Worm (Caenorhabditis elegans) whole organism, L1 larva: ENCODE data around the gene ZK185.3.

Experiments
- C34B4.2 ChIP-seq: sonication (generic microtip); optimal IDR thresholded peaks from 2 replicates; lab custom pipeline; 2017; ENCODE audit warnings: mild to moderate bottlenecking, missing genetic modification characterization, missing compliant biosample characterization
- ces-1 ChIP-seq: fragments of 150-350 bp; optimal IDR thresholded peaks from 2 replicates; lab custom pipeline; 2014; ENCODE audit warnings: missing biosample characterization, missing genetic modification reagents, missing genetic modification characterization
- jun-1 ChIP-seq: fragments of 150-350 bp; optimal IDR thresholded peaks from 2 replicates; lab custom pipeline; 2014; ENCODE audit warnings: missing biosample characterization, missing genetic modification reagents, missing genetic modification characterization
- mep-1 ChIP-seq: fragments of 150-350 bp; optimal IDR thresholded peaks from 2 replicates; lab custom pipeline; 2014; ENCODE audit warnings: missing biosample characterization, missing genetic modification characterization
- nhr-28 ChIP-seq: fragments of 150-350 bp; optimal IDR thresholded peaks from 2 replicates; lab custom pipeline; 2014; ENCODE audit warnings: missing biosample characterization, missing genetic modification characterization
- snpc-4 ChIP-seq: fragments of 150-350 bp; optimal IDR thresholded peaks from 2 replicates; lab custom pipeline; 2014; ENCODE audit warnings: missing biosample characterization, missing genetic modification characterization
- zag-1 ChIP-seq: fragments of 150-350 bp; optimal IDR thresholded peaks from 2 replicates; lab custom pipeline; 2014; ENCODE audit warnings: missing biosample characterization, missing genetic modification characterization
- ztf-4 ChIP-seq: fragments of 150-350 bp; optimal IDR thresholded peaks from 2 replicates; lab custom pipeline; 2014; ENCODE audit warnings: missing biosample characterization, missing genetic modification characterization

DNA sequence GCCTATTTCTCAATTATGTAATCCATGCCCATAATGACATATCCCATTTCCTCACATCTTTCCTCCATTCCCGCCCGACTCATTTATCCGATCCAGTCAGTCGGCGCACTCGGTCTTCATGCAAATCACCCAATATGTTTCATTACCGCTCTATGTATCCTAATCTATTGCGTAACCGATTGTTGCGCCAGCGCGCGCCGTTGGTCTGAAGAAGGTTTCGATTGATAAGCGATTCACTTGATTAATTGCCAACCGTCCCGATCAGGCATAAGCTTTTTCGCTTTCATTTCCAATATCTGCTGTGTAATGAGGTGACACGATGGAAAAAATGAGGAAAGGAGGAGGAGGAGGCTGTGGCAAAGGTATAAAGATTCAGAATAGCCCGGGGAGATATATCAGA, 12.1 kb downstream of the ZK185.3 start:
- TF ChIP-seq jun-1 (tag; lab: Kevin White, UChicago): no peak
- no peak for TF ChIP-seq snpc-4 (tag; lab: Kevin White, UChicago)
- no peak for TF ChIP-seq zag-1 (tag; lab: Kevin White, UChicago)
- TF ChIP-seq ces-1: no peak
- TF ChIP-seq C34B4.2 (tag; lab: Kevin White, UChicago): no peak
- no peak for TF ChIP-seq nhr-28 (tag; lab: Kevin White, UChicago)
- no peak for TF ChIP-seq ztf-4 (tag; lab: Kevin White, UChicago)
- no peak for TF ChIP-seq mep-1 (tag; lab: Kevin White, UChicago)
